Worm (Caenorhabditis elegans): ENCODE measurements around the gene cnb-1.

DNA sequence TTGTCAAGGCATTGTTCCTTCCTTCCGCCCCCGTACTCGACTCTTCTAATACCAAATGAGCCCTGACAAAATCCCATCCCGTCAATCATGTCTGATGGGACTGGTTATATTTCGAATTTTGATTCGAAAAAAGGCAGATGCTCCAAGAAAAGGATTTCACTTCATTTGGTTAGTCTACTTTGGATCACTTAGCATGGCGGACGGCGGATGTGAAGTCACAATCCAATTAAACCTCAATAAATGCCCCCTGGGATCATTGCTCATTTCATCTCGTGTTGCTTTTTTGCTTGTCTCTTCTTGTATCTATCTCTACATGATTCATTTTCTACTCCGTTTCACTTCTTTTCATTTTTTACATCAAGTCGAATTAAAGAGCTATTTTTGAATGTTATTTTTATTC, 3.8 kb downstream of the cnb-1 start:
- TF ChIP-seq aly-1 (tag; optimal IDR thresholded peaks at IDR 0.05) (no peak), tra-4 (tag; optimal IDR thresholded peaks at IDR 0.05) (no peak), F13C5.2 (tag; optimal IDR thresholded peaks at IDR 0.05) (no peak), sea-1 (GFP tag; conservative IDR thresholded peaks at IDR 0.05) (no peak)

Data from whole organism, early embryonic.